Worm (Caenorhabditis elegans) whole organism, midembryonic: ENCODE measurements around the gene marc-2.
A peak's percentile ranks its signal among the peaks of the same experiment; 100 is the strongest.

ENCODE experiments used
- T22C8.4 ChIP-seq: fragments of 200-800 bp; sonication (Bioruptor generic); IDR thresholded peaks from 2 replicates; pipeline ENCODE4 v1.3.6; 2022; ENCODE audit warnings: missing genetic modification characterization, missing compliant biosample characterization
- cog-1 ChIP-seq: sonication (generic microtip); optimal IDR thresholded peaks from 2 replicates; lab custom pipeline; 2016; ENCODE audit warnings: missing genetic modification characterization, missing compliant biosample characterization
- flt-1 ChIP-seq: fragments of 200-800 bp; sonication (Bioruptor generic); IDR thresholded peaks from 2 replicates; pipeline ENCODE4 v1.3.6; 2022; ENCODE audit warnings: missing genetic modification characterization, missing compliant biosample characterization
- klf-2 ChIP-seq: fragments of 200-800 bp; sonication (Bioruptor generic); conservative IDR thresholded peaks from 2 replicates; pipeline ENCODE4 v1.3.6; 2022; ENCODE audit warnings: missing genetic modification reagents, missing genetic modification characterization, missing compliant biosample characterization
- med-1 ChIP-seq: sonication (generic microtip); optimal IDR thresholded peaks from 2 replicates; lab custom pipeline; 2017; ENCODE audit warnings: missing genetic modification characterization, mild to moderate bottlenecking, missing compliant biosample characterization, antibody characterized with exemption, missing genetic modification reagents; ENCODE audit not compliant: insufficient read depth
- ref-1 ChIP-seq: fragments of 200-800 bp; sonication (Bioruptor generic); conservative IDR thresholded peaks from 2 replicates; pipeline ENCODE4 v1.3.6; 2022; ENCODE audit warnings: missing genetic modification reagents, missing genetic modification characterization, missing compliant biosample characterization
- tab-1 ChIP-seq: fragments of 200-800 bp; sonication (Bioruptor generic); IDR thresholded peaks from 2 replicates; pipeline ENCODE4 v1.3.6; 2022; ENCODE audit warnings: missing genetic modification characterization, missing compliant biosample characterization
- ztf-23 ChIP-seq: fragments of 200-800 bp; sonication (Bioruptor generic); IDR thresholded peaks from 2 replicates; pipeline ENCODE4 v1.3.6; 2022; ENCODE audit warnings: missing genetic modification reagents, missing genetic modification characterization, missing compliant biosample characterization
- ztf-29 ChIP-seq: fragments of 200-800 bp; sonication (Bioruptor generic); IDR thresholded peaks from 2 replicates; pipeline ENCODE4 v1.3.6; 2022; ENCODE audit warnings: missing genetic modification reagents, missing genetic modification characterization, missing compliant biosample characterization

The marc-2 gene

ce11 chrII:10703594-10704384, 43.0 kb upstream of the marc-2 start, which contains the start of gene col-79:
TSS of gene col-79 (plus strand) at chrII:10703613.
- TF ChIP-seq ztf-23 (0 out of 2 replicates have a peak, but pooled peaks have one; percentile 23), cog-1 (tag; lab: Kevin White, UChicago) (no peak)

ce11 chrII:10696060-10696459, 35.3 kb upstream of the marc-2 start:
- TF ChIP-seq cog-1 (tag; lab: Kevin White, UChicago) (no peak), ztf-23 (no peak), klf-2 (GFP tag; lab: Robert Waterston, UW) (no peak), T22C8.4 (no peak), ztf-29 (GFP tag; lab: Robert Waterston, UW) (no peak), tab-1 (GFP tag; lab: Robert Waterston, UW) (no peak), flt-1 (GFP tag; lab: Robert Waterston, UW) (no peak), ref-1 (GFP tag; lab: Robert Waterston, UW) (no peak), med-1 (GFP tag; lab: Kevin White, UChicago) (no peak)

- TF ChIP-seq T22C8.4, result no peak
These were observed 33.9 kb upstream of the marc-2 start, which contains the start of gene lgc-57 for ce11 chrII:10694713-10695112. TSS of gene lgc-57 (plus strand) at chrII:10695013.

ce11 chrII:10693655-10694054, 32.9 kb upstream of the marc-2 start, which contains the start of gene gbh-1:
TSS of gene gbh-1 (minus strand) at chrII:10693803.
- TF ChIP-seq ref-1 (GFP tag; lab: Robert Waterston, UW) (no peak), med-1 (GFP tag; lab: Kevin White, UChicago) (no peak), T22C8.4 (no peak), ztf-23 (no peak), cog-1 (tag; lab: Kevin White, UChicago) (no peak)

ce11 chrII:10684954-10685353, 24.2 kb upstream of the marc-2 start:
- TF ChIP-seq med-1 (GFP tag; lab: Kevin White, UChicago) (no peak), tab-1 (GFP tag; lab: Robert Waterston, UW) (no peak), ztf-29 (GFP tag; lab: Robert Waterston, UW) (no peak), cog-1 (tag; lab: Kevin White, UChicago) (no peak), flt-1 (GFP tag; lab: Robert Waterston, UW) (no peak), klf-2 (GFP tag; lab: Robert Waterston, UW) (no peak), ref-1 (GFP tag; lab: Robert Waterston, UW) (no peak), T22C8.4 (no peak), ztf-23 (no peak)

- TF ChIP-seq ztf-29 (GFP tag; lab: Robert Waterston, UW) (no peak), flt-1 (GFP tag; lab: Robert Waterston, UW) (no peak), ref-1 (GFP tag; lab: Robert Waterston, UW) (no peak), ztf-23 (no peak), tab-1 (GFP tag; lab: Robert Waterston, UW) (no peak), med-1 (GFP tag; lab: Kevin White, UChicago) (no peak), T22C8.4 (no peak), klf-2 (GFP tag; lab: Robert Waterston, UW) (no peak), cog-1 (tag; lab: Kevin White, UChicago) (no peak)
These were observed 19.8 kb upstream of the marc-2 start for ce11 chrII:10680614-10681013.

- TF ChIP-seq ztf-29 (GFP tag; lab: Robert Waterston, UW), result no peak
- TF ChIP-seq flt-1 (GFP tag; lab: Robert Waterston, UW), result no peak
- no peak for TF ChIP-seq tab-1 (GFP tag; lab: Robert Waterston, UW)
- TF ChIP-seq klf-2 (GFP tag; lab: Robert Waterston, UW), result no peak
- TF ChIP-seq ztf-23, result no peak
These were observed 19.3 kb upstream of the marc-2 start for ce11 chrII:10680130-10680529.

- TF ChIP-seq klf-2 (GFP tag; lab: Robert Waterston, UW), result no peak
- TF ChIP-seq ref-1 (GFP tag; lab: Robert Waterston, UW), result no peak
- TF ChIP-seq ztf-23, result no peak
- no peak for TF ChIP-seq ztf-29 (GFP tag; lab: Robert Waterston, UW)
- TF ChIP-seq flt-1 (GFP tag; lab: Robert Waterston, UW), result no peak
- TF ChIP-seq T22C8.4, result no peak
- TF ChIP-seq med-1 (GFP tag; lab: Kevin White, UChicago), result no peak
- TF ChIP-seq tab-1 (GFP tag; lab: Robert Waterston, UW), result no peak
- TF ChIP-seq cog-1 (tag; lab: Kevin White, UChicago), result no peak
These were observed 14.5 kb upstream of the marc-2 start, which contains the start of gene ptb-1 for ce11 chrII:10675302-10675701. TSS of gene ptb-1 (plus strand) at chrII:10675602.

ce11 chrII:10665031-10665430, 4.2 kb upstream of the marc-2 start, which contains the start of gene D2089.3:
TSS of gene D2089.3 (minus strand) at chrII:10665131.
- TF ChIP-seq tab-1 (GFP tag; lab: Robert Waterston, UW) (no peak), ztf-29 (GFP tag; lab: Robert Waterston, UW) (no peak), med-1 (GFP tag; lab: Kevin White, UChicago) (no peak), T22C8.4 (no peak), klf-2 (GFP tag; lab: Robert Waterston, UW) (no peak), flt-1 (GFP tag; lab: Robert Waterston, UW) (no peak), ztf-23 (no peak), cog-1 (tag; lab: Kevin White, UChicago) (no peak), ref-1 (GFP tag; lab: Robert Waterston, UW) (no peak)

- TF ChIP-seq tab-1 (GFP tag; lab: Robert Waterston, UW) (no peak), T22C8.4 (no peak), flt-1 (GFP tag; lab: Robert Waterston, UW) (no peak), ref-1 (GFP tag; lab: Robert Waterston, UW) (no peak), cog-1 (tag; lab: Kevin White, UChicago) (no peak), ztf-23 (no peak), med-1 (GFP tag; lab: Kevin White, UChicago) (no peak), klf-2 (GFP tag; lab: Robert Waterston, UW) (no peak), ztf-29 (GFP tag; lab: Robert Waterston, UW) (no peak)
These were observed 1.9 kb upstream of the marc-2 start, which contains the start of gene D2089.8 for ce11 chrII:10662698-10663097. TSS of gene D2089.8 (minus strand) at chrII:10662781.
